Worm (Caenorhabditis elegans) whole organism, L3 larva: ENCODE results near the gene ppk-2.

Source experiments
- R02D3.7 ChIP-seq: fragments of 150-350 bp; optimal IDR thresholded peaks from 2 replicates; lab custom pipeline; 2014; ENCODE audit warnings: missing biosample characterization, missing genetic modification characterization
- ceh-28 ChIP-seq: fragments of 150-350 bp; optimal IDR thresholded peaks from 2 replicates; lab custom pipeline; 2014; ENCODE audit warnings: missing biosample characterization, missing genetic modification reagents, missing genetic modification characterization
- ceh-82 ChIP-seq: fragments of 150-350 bp; optimal IDR thresholded peaks from 2 replicates; lab custom pipeline; 2014; ENCODE audit warnings: missing biosample characterization, missing genetic modification characterization
- ceh-9 ChIP-seq: sonication (generic microtip); optimal IDR thresholded peaks from 2 replicates; lab custom pipeline; 2018; ENCODE audit warnings: missing biosample characterization, missing genetic modification characterization
- daf-12 ChIP-seq: fragments of 150-350 bp; optimal IDR thresholded peaks from 2 replicates; lab custom pipeline; 2014; ENCODE audit warnings: missing biosample characterization, missing genetic modification reagents, missing genetic modification characterization
- egl-5 ChIP-seq: fragments of 150-350 bp; optimal IDR thresholded peaks from 2 replicates; lab custom pipeline; 2017; ENCODE audit warnings: missing biosample characterization, missing genetic modification reagents, missing genetic modification characterization, inconsistent platforms
- elt-2 ChIP-seq: sonication (generic microtip); optimal IDR thresholded peaks from 2 replicates; lab custom pipeline; 2016; ENCODE audit warnings: missing genetic modification reagents, mild to moderate bottlenecking, missing genetic modification characterization, missing compliant biosample characterization
- elt-3 ChIP-seq, 3 experiments: fragments of 150-350 bp in 1 of 3; sonication (generic microtip) in 2 of 3; optimal IDR thresholded peaks; 2 replicates in 2 of 3; 4 replicates in 1 of 3; lab custom pipeline; 2014 to 2017; ENCODE audit warnings: missing biosample characterization in 3 of 3, missing genetic modification characterization in 3 of 3
- fkh-10 ChIP-seq: sonication (generic microtip); optimal IDR thresholded peaks from 2 replicates; lab custom pipeline; 2017; ENCODE audit warnings: missing biosample characterization, missing genetic modification reagents, missing genetic modification characterization
- fos-1 ChIP-seq: fragments of 150-350 bp; optimal IDR thresholded peaks from 2 replicates; lab custom pipeline; 2014; ENCODE audit warnings: missing biosample characterization, missing genetic modification characterization
- hmg-11 ChIP-seq: sonication (generic microtip); optimal IDR thresholded peaks from 2 replicates; lab custom pipeline; 2016; ENCODE audit warnings: missing genetic modification characterization, missing compliant biosample characterization
- jun-1 ChIP-seq: fragments of 150-350 bp; optimal IDR thresholded peaks from 2 replicates; lab custom pipeline; 2014; ENCODE audit warnings: missing biosample characterization, missing genetic modification reagents, missing genetic modification characterization
- lin-15B ChIP-seq: fragments of 150-350 bp; optimal IDR thresholded peaks from 2 replicates; lab custom pipeline; 2014; ENCODE audit warnings: missing biosample characterization, missing genetic modification characterization
- lsy-12 ChIP-seq: sonication (generic microtip); optimal IDR thresholded peaks from 2 replicates; lab custom pipeline; 2016; ENCODE audit warnings: mild to moderate bottlenecking, missing genetic modification characterization, missing compliant biosample characterization
- mdl-1 ChIP-seq: fragments of 150-350 bp; optimal IDR thresholded peaks from 2 replicates; lab custom pipeline; 2014; ENCODE audit warnings: missing biosample characterization, missing genetic modification characterization
- mml-1 ChIP-seq: fragments of 150-350 bp; sonication (generic microtip); optimal IDR thresholded peaks from 3 replicates; lab custom pipeline; 2014; ENCODE audit warnings: missing biosample characterization, missing genetic modification characterization
- nfya-1 ChIP-seq: sonication (generic microtip); optimal IDR thresholded peaks from 2 replicates; lab custom pipeline; 2017; ENCODE audit warnings: missing genetic modification characterization, mild to moderate bottlenecking, missing compliant biosample characterization, antibody characterized with exemption, moderate library complexity; ENCODE audit not compliant: insufficient read depth
- nhr-11 ChIP-seq: fragments of 150-350 bp; optimal IDR thresholded peaks from 2 replicates; lab custom pipeline; 2014; ENCODE audit warnings: missing biosample characterization, missing genetic modification characterization
- nhr-23 ChIP-seq: fragments of 150-350 bp; optimal IDR thresholded peaks from 2 replicates; lab custom pipeline; 2014; ENCODE audit warnings: missing biosample characterization, missing genetic modification reagents, missing genetic modification characterization
- nhr-67 ChIP-seq: fragments of 150-350 bp; optimal IDR thresholded peaks from 2 replicates; lab custom pipeline; 2014; ENCODE audit warnings: missing biosample characterization, missing genetic modification characterization
- nhr-76 ChIP-seq: fragments of 150-350 bp; sonication (generic microtip); optimal IDR thresholded peaks from 5 replicates; lab custom pipeline; 2014; ENCODE audit warnings: missing biosample characterization, missing genetic modification characterization
- nhr-77 ChIP-seq: fragments of 150-350 bp; optimal IDR thresholded peaks from 2 replicates; lab custom pipeline; 2014; ENCODE audit warnings: missing biosample characterization, missing genetic modification characterization
- pha-4 ChIP-seq: fragments of 150-350 bp; optimal IDR thresholded peaks from 2 replicates; lab custom pipeline; 2014; ENCODE audit warnings: missing biosample characterization, missing genetic modification reagents, missing genetic modification characterization
- pqm-1 ChIP-seq: fragments of 150-350 bp; optimal IDR thresholded peaks from 2 replicates; lab custom pipeline; 2017; ENCODE audit warnings: missing biosample characterization, missing genetic modification characterization, inconsistent platforms
- snpc-4 ChIP-seq: fragments of 150-350 bp; optimal IDR thresholded peaks from 2 replicates; lab custom pipeline; 2014; ENCODE audit warnings: missing biosample characterization, missing genetic modification characterization
- tbx-2 ChIP-seq: sonication (generic microtip); optimal IDR thresholded peaks from 2 replicates; lab custom pipeline; 2016; ENCODE audit warnings: mild to moderate bottlenecking, missing genetic modification characterization, missing compliant biosample characterization
- unc-39 ChIP-seq: sonication (generic microtip); optimal IDR thresholded peaks from 4 replicates; lab custom pipeline; 2017; ENCODE audit warnings: missing biosample characterization, missing genetic modification characterization
- zag-1 ChIP-seq: fragments of 150-350 bp; optimal IDR thresholded peaks from 2 replicates; lab custom pipeline; 2014; ENCODE audit warnings: missing biosample characterization, missing genetic modification characterization
- ztf-11 ChIP-seq: fragments of 150-350 bp; optimal IDR thresholded peaks from 2 replicates; lab custom pipeline; 2014; ENCODE audit warnings: missing biosample characterization, missing genetic modification characterization

Gene ppk-2

DNA sequence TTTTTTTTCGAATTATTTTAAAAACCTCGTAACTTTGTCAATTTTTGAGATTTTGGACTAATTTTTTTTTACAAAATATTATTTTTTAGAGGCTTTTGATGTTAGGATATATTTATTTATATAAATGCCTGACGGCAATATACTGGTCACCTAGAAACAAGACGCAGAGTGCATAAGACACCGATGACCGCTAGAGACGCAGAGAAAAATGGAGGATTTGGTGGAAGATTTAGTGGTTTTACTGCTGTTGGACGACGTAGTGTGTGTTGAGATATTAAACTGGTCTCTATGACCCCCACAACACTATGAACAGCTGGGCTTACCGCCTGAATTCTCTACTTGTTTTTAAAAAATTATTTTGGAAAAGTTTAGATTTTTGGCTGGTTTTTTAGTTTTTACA lies 30.0 kb downstream of the ppk-2 start:
- TF ChIP-seq zag-1 (tag; lab: Kevin White, UChicago), result no peak
- no peak for TF ChIP-seq R02D3.7 (tag; lab: Kevin White, UChicago)
- no peak for TF ChIP-seq snpc-4 (tag; lab: Kevin White, UChicago)
- TF ChIP-seq lin-15B, result peak; percentile 7
- TF ChIP-seq nfya-1, result peak; percentile 17
- TF ChIP-seq lsy-12 (tag; lab: Kevin White, UChicago), result no peak
- TF ChIP-seq fkh-10 (GFP tag; lab: Kevin White, UChicago), result no peak
- peak; percentile 29 for TF ChIP-seq egl-5 (tag; lab: Kevin White, UChicago)
- no peak for TF ChIP-seq elt-2 (tag; lab: Kevin White, UChicago)
- TF ChIP-seq nhr-23, result peak; percentile 71

ce11 chrIII:2133928-2134327 lies 31.8 kb downstream of the ppk-2 start:
- TF ChIP-seq ztf-11 (no peak), nhr-67 (tag; lab: Kevin White, UChicago) (no peak)

DNA sequence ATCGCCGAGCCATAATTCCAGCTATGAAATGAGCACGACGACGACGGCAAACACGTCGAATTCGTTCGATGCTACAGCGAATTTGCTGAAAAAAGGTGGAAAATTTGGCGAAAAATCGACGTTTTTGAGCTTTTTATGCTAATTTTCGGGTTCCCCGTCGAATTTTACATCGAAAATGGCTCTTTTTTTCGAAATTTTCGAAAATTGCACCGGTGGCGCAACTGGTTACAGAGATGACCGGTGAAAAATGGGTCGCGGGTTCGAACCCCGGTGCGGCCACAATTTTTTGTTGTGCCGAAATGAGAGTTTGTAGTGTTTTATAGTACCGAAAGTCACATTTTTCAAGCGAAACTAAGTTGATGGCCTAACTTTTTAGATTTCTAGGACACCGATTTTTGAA lies 35.4 kb downstream of the ppk-2 start:
- no peak for TF ChIP-seq pqm-1 (tag; lab: Kevin White, UChicago)
- TF ChIP-seq ztf-11, result no peak
- TF ChIP-seq ceh-9 (tag; lab: Kevin White, UChicago), result no peak
- TF ChIP-seq tbx-2 (tag; lab: Kevin White, UChicago), result no peak
- TF ChIP-seq nhr-76, result no peak
- TF ChIP-seq daf-12, result no peak
- no peak for TF ChIP-seq ceh-82 (tag; lab: Kevin White, UChicago)
- no peak for TF ChIP-seq elt-3 (tag; optimal IDR thresholded peaks at IDR 0.05; lab: Kevin White, UChicago)
- TF ChIP-seq pha-4 (tag; lab: Kevin White, UChicago), result no peak
- TF ChIP-seq egl-5 (tag; lab: Kevin White, UChicago), result no peak
- no peak for TF ChIP-seq ceh-28 (tag; lab: Kevin White, UChicago)
- TF ChIP-seq jun-1, result no peak
- no peak for TF ChIP-seq nfya-1
- no peak for TF ChIP-seq nhr-77 (tag; lab: Kevin White, UChicago)

DNA sequence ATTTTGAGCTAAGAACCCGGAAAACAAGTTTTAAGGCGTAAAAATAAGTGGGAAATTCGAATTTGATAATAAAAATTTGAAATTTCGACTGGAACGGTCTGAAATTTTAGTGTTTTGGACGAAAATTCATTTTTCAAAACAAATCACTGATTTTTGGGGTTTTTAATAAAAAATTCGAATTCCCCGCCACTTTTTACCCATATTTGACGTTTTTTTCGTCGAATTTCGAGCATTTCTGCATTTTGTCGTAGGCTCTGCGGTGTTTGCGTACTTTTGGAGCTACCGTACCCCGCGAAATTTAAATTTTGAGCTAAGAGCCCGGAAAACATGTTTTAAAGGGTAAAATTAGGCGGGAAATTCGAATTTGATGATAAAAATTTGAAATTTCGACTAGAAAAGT lies 48.5 kb downstream of the ppk-2 start:
- no peak for TF ChIP-seq pha-4 (tag; lab: Kevin White, UChicago)
- TF ChIP-seq fos-1 (tag; lab: Kevin White, UChicago), result no peak
- TF ChIP-seq hmg-11 (tag; lab: Kevin White, UChicago), result no peak
- TF ChIP-seq fkh-10 (GFP tag; lab: Kevin White, UChicago), result no peak
- TF ChIP-seq mml-1 (tag; lab: Kevin White, UChicago), result no peak
- no peak for TF ChIP-seq unc-39 (tag; lab: Kevin White, UChicago)
- no peak for TF ChIP-seq daf-12
- no peak for TF ChIP-seq egl-5 (tag; lab: Kevin White, UChicago)
- no peak for TF ChIP-seq nhr-23

DNA sequence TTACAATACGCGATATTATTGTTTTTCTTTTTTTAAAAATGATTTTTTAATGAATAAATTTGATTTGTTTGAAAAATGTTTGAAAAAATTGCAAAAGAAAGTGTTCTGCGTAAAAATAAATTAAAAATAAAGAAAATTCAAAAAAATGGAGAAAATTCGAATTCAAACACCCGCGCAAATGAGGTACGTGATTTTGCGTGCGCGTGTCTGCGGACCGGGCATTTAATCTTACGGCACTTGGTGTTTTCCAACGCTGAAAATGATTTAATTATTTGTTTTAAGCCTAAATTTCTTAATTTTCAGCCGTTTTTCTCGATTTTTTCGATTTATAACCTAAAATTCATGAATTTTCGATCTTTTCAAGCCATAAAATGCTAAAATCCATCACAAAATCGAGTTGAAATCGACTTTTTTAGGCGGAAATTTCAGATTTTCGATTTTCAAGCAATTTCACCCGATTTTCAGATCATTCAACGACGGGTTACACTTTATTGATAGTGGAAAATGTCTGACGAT lies 49.4 kb downstream of the ppk-2 start, which contains the start of gene gcn-1:
Gene gcn-1, plus strand, starts transcription at position 466 of the 516 bp plus-strand sequence.
- TF ChIP-seq nhr-23 (peak; percentile 67), tbx-2 (tag; lab: Kevin White, UChicago) (peak; percentile 73), nhr-11 (no peak), mdl-1 (tag; lab: Kevin White, UChicago) (no peak), R02D3.7 (tag; lab: Kevin White, UChicago) (peak; percentile 41), ceh-82 (tag; lab: Kevin White, UChicago) (peak; percentile 6), hmg-11 (tag; lab: Kevin White, UChicago) (peak; percentile 20), ceh-28 (tag; lab: Kevin White, UChicago) (peak; percentile 53), lin-15B (peak; percentile 60), nfya-1 (peak; percentile 78), elt-2 (tag; lab: Kevin White, UChicago) (no peak), pha-4 (tag; lab: Kevin White, UChicago) (peak; percentile 71), egl-5 (tag; lab: Kevin White, UChicago) (peak; percentile 74)
- TF ChIP-seq, all 47 proteins: peak for 10
